Fruit fly (Drosophila melanogaster) whole organism, embryonic: Measurements from ENCODE around the gene Pax.
A peak's percentile ranks its signal among the peaks of the same experiment; 100 is the strongest.

Source experiments
- Ada2b ChIP-seq: fragments of 200-800 bp; sonication (Bioruptor generic); IDR thresholded peaks from 2 replicates; pipeline ENCODE4 v1.3.6; 2022; ENCODE audit warnings: missing biosample characterization, missing genetic modification characterization
- Atf6 ChIP-seq: fragments of 200-800 bp; sonication (Bioruptor generic); IDR thresholded peaks from 2 replicates; pipeline ENCODE4 v1.3.6; 2022; ENCODE audit warnings: missing biosample characterization, missing genetic modification characterization
- Blimp-1 ChIP-seq: fragments of 200-800 bp; sonication (Bioruptor generic); optimal IDR thresholded peaks from 3 replicates; lab custom pipeline; 2018; ENCODE audit warnings: missing biosample characterization, missing genetic modification characterization, mild to moderate bottlenecking, moderate library complexity, missing genetic modification reagents
- CG11695 ChIP-seq: fragments of 200-800 bp; sonication (Bioruptor generic); IDR thresholded peaks from 3 replicates; pipeline ENCODE4 v1.3.6; 2022; ENCODE audit warnings: missing biosample characterization, missing genetic modification characterization
- CG11696 ChIP-seq: fragments of 200-800 bp; sonication (Bioruptor generic); IDR thresholded peaks from 2 replicates; pipeline ENCODE4 v1.3.6; 2022; ENCODE audit warnings: missing biosample characterization, missing genetic modification characterization
- CG12659 ChIP-seq: fragments of 200-800 bp; sonication (Bioruptor generic); optimal IDR thresholded peaks from 3 replicates; lab custom pipeline; 2017; ENCODE audit warnings: mild to moderate bottlenecking, missing biosample characterization, missing genetic modification reagents, missing genetic modification characterization
- CG14014 ChIP-seq: fragments of 200-800 bp; sonication (Bioruptor generic); IDR thresholded peaks from 2 replicates; pipeline ENCODE4 v1.3.6; 2022; ENCODE audit warnings: missing biosample characterization, missing genetic modification characterization
- CG14667 ChIP-seq: fragments of 200-800 bp; sonication (Bioruptor generic); IDR thresholded peaks from 2 replicates; pipeline ENCODE4 v1.3.6; 2022; ENCODE audit warnings: missing biosample characterization, missing genetic modification characterization
- CG15269 ChIP-seq: fragments of 200-800 bp; sonication (Bioruptor generic); optimal IDR thresholded peaks from 2 replicates; lab custom pipeline; 2018; ENCODE audit warnings: missing biosample characterization, mild to moderate bottlenecking, missing genetic modification characterization, moderate library complexity
- CG17359 ChIP-seq: fragments of 200-800 bp; sonication (Bioruptor generic); optimal IDR thresholded peaks from 3 replicates; lab custom pipeline; 2018; ENCODE audit warnings: missing biosample characterization, mild to moderate bottlenecking, missing genetic modification characterization, moderate library complexity
- CG2129 ChIP-seq: fragments of 200-800 bp; sonication (Bioruptor generic); IDR thresholded peaks from 2 replicates; pipeline ENCODE4 v1.3.6; 2022; ENCODE audit warnings: missing biosample characterization, missing genetic modification characterization; ENCODE audit not compliant: partially characterized antibody
- CG31365 ChIP-seq: fragments of 200-800 bp; sonication (Bioruptor generic); optimal IDR thresholded peaks from 2 replicates; lab custom pipeline; 2018; ENCODE audit warnings: missing biosample characterization, mild to moderate bottlenecking, missing genetic modification characterization
- CG31441 ChIP-seq: fragments of 200-800 bp; sonication (Bioruptor generic); IDR thresholded peaks from 2 replicates; pipeline ENCODE4 v1.3.6; 2022; ENCODE audit warnings: missing biosample characterization, missing genetic modification characterization
- CG33213 ChIP-seq: fragments of 200-800 bp; sonication (Bioruptor generic); optimal IDR thresholded peaks from 3 replicates; lab custom pipeline; 2016; ENCODE audit warnings: missing biosample characterization, missing genetic modification characterization
- CG3726 ChIP-seq: fragments of 200-800 bp; sonication (Bioruptor generic); IDR thresholded peaks from 3 replicates; pipeline ENCODE4, ENCODE4 v1.3.6; 2022; ENCODE audit warnings: missing biosample characterization, missing genetic modification characterization
- CG4404 ChIP-seq: fragments of 200-800 bp; sonication (Bioruptor generic); IDR thresholded peaks from 2 replicates; pipeline ENCODE4 v1.3.6; 2022; ENCODE audit warnings: missing biosample characterization, missing genetic modification characterization
- CG6654 ChIP-seq: fragments of 200-800 bp; sonication (Bioruptor generic); optimal IDR thresholded peaks from 2 replicates; lab custom pipeline; 2017; ENCODE audit warnings: missing biosample characterization, mild to moderate bottlenecking, missing genetic modification characterization
- CG7839 ChIP-seq: fragments of 200-800 bp; sonication (Bioruptor generic); optimal IDR thresholded peaks from 3 replicates; lab custom pipeline; 2018; ENCODE audit warnings: missing biosample characterization, mild to moderate bottlenecking, missing genetic modification characterization, moderate library complexity
- CG7928 ChIP-seq: fragments of 200-800 bp; sonication (Bioruptor generic); optimal IDR thresholded peaks from 2 replicates; lab custom pipeline; 2017; ENCODE audit warnings: missing biosample characterization, mild to moderate bottlenecking, missing genetic modification characterization
- CG8290 ChIP-seq, 3 experiments: fragments of 200-800 bp; sonication (Bioruptor generic); optimal IDR thresholded peaks; 2 replicates each; lab custom pipeline; 2016 to 2019; ENCODE audit warnings: missing biosample characterization in 3 of 3, missing genetic modification characterization in 3 of 3, mild to moderate bottlenecking in 2 of 3, moderate library complexity in 1 of 3
- CG8388 ChIP-seq: fragments of 200-800 bp; sonication (Bioruptor generic); optimal IDR thresholded peaks from 2 replicates; lab custom pipeline; 2019; ENCODE audit warnings: missing biosample characterization, mild to moderate bottlenecking, missing genetic modification characterization, moderate library complexity
- D ChIP-seq, 2 experiments: fragments of 200-800 bp in 1 of 2; fragments of >200 bp in 1 of 2; sonication (Bioruptor generic) in 1 of 2; optimal IDR thresholded peaks; 2 replicates in 1 of 2; 3 replicates in 1 of 2; lab custom pipeline; 2017; ENCODE audit warnings: mild to moderate bottlenecking in 1 of 2, missing biosample characterization in 1 of 2, missing genetic modification characterization in 1 of 2, missing genetic modification reagents in 1 of 2
- Dfd ChIP-seq, 2 experiments: fragments of >200 bp; optimal IDR thresholded peaks; 2 replicates each; lab custom pipeline; 2017; ENCODE audit warnings: missing biosample characterization in 2 of 2, missing genetic modification characterization in 2 of 2
- E2f1 ChIP-seq: fragments of 200-800 bp; sonication (Bioruptor generic); IDR thresholded peaks from 2 replicates; pipeline ENCODE4 v1.3.6; 2022; ENCODE audit warnings: missing biosample characterization, missing genetic modification characterization
- E2f2 ChIP-seq: fragments of 200-800 bp; sonication (Bioruptor generic); IDR thresholded peaks from 2 replicates; pipeline ENCODE4 v1.3.6; 2022; ENCODE audit warnings: missing biosample characterization, missing genetic modification characterization
- Hr78 ChIP-seq, 2 experiments: fragments of 200-800 bp in 1 of 2; fragments of >200 bp in 1 of 2; sonication (Bioruptor generic) in 1 of 2; optimal IDR thresholded peaks; 2 replicates each; lab custom pipeline; 2017 to 2019; ENCODE audit warnings: missing biosample characterization in 2 of 2, missing genetic modification characterization in 2 of 2, mild to moderate bottlenecking in 1 of 2, moderate library complexity in 1 of 2
- Lpt ChIP-seq: fragments of >200 bp; optimal IDR thresholded peaks from 2 replicates; lab custom pipeline; 2018; ENCODE audit warnings: missing biosample characterization, missing genetic modification characterization
- Meics ChIP-seq: fragments of 200-800 bp; sonication (Bioruptor generic); optimal IDR thresholded peaks from 2 replicates; lab custom pipeline; 2017; ENCODE audit warnings: missing biosample characterization, mild to moderate bottlenecking, missing genetic modification characterization
- Ptx1 ChIP-seq: fragments of 200-800 bp; sonication (Bioruptor generic); IDR thresholded peaks from 2 replicates; pipeline ENCODE4 v1.3.6; 2022; ENCODE audit warnings: missing biosample characterization, missing genetic modification characterization
- ato ChIP-seq: fragments of 200-800 bp; sonication (Bioruptor generic); IDR thresholded peaks from 2 replicates; pipeline ENCODE4 v1.3.6; 2022; ENCODE audit warnings: missing biosample characterization, missing genetic modification characterization; ENCODE audit not compliant: partially characterized antibody
- bbx ChIP-seq: fragments of 200-800 bp; sonication (Bioruptor generic); IDR thresholded peaks from 2 replicates; pipeline ENCODE4 v1.3.6; 2022; ENCODE audit warnings: missing biosample characterization, missing genetic modification characterization; ENCODE audit not compliant: partially characterized antibody
- cato ChIP-seq: fragments of 200-800 bp; sonication (Bioruptor generic); optimal IDR thresholded peaks from 2 replicates; lab custom pipeline; 2016; ENCODE audit warnings: missing biosample characterization, missing genetic modification characterization, borderline replicate concordance
- cg ChIP-seq: fragments of 200-800 bp; sonication (Bioruptor generic); optimal IDR thresholded peaks from 3 replicates; lab custom pipeline; 2019; ENCODE audit warnings: missing biosample characterization, mild to moderate bottlenecking, missing genetic modification characterization, moderate library complexity
- cwo ChIP-seq: fragments of 200-800 bp; sonication (Bioruptor generic); optimal IDR thresholded peaks from 3 replicates; lab custom pipeline; 2017; ENCODE audit warnings: missing biosample characterization, missing genetic modification characterization, mild to moderate bottlenecking, moderate library complexity, missing genetic modification reagents
- gcm2 ChIP-seq: fragments of 200-800 bp; sonication (Bioruptor generic); optimal IDR thresholded peaks from 2 replicates; lab custom pipeline; 2016; ENCODE audit warnings: missing biosample characterization, missing genetic modification characterization
- hbn ChIP-seq: fragments of 200-800 bp; sonication (Bioruptor generic); IDR thresholded peaks from 2 replicates; pipeline ENCODE4 v1.3.6; 2022; ENCODE audit warnings: missing biosample characterization, missing genetic modification characterization; ENCODE audit not compliant: partially characterized antibody
- jing ChIP-seq: fragments of 200-800 bp; sonication (Bioruptor generic); optimal IDR thresholded peaks from 2 replicates; lab custom pipeline; 2018; ENCODE audit warnings: missing biosample characterization, mild to moderate bottlenecking, missing genetic modification characterization
- maf-S ChIP-seq: fragments of 200-800 bp; sonication (Bioruptor generic); optimal IDR thresholded peaks from 2 replicates; lab custom pipeline; 2016; ENCODE audit warnings: missing biosample characterization, missing genetic modification characterization
- odd ChIP-seq: fragments of 200-800 bp; sonication (Bioruptor generic); optimal IDR thresholded peaks from 2 replicates; lab custom pipeline; 2017; ENCODE audit warnings: missing biosample characterization, mild to moderate bottlenecking, missing genetic modification characterization
- peb ChIP-seq: fragments of 200-800 bp; sonication (Bioruptor generic); IDR thresholded peaks from 2 replicates; pipeline ENCODE4 v1.3.6; 2022; ENCODE audit warnings: missing biosample characterization, missing genetic modification characterization
- prd ChIP-seq, 3 experiments: fragments of >200 bp in 2 of 3; fragments of 200-800 bp in 1 of 3; sonication (Bioruptor generic) in 1 of 3; optimal IDR thresholded peaks in 2 of 3; IDR thresholded peaks in 1 of 3; 2 replicates in 2 of 3; 3 replicates in 1 of 3; pipeline versions ENCODE4 v1.3.6 to Lab custom; 2017 to 2022; ENCODE audit warnings: missing biosample characterization in 1 of 3, missing genetic modification characterization in 1 of 3
- run ChIP-seq: fragments of 200-800 bp; sonication (Bioruptor generic); optimal IDR thresholded peaks from 3 replicates; lab custom pipeline; 2018; ENCODE audit warnings: missing biosample characterization, mild to moderate bottlenecking, missing genetic modification characterization
- sens-2 ChIP-seq: fragments of 200-800 bp; sonication (Bioruptor generic); IDR thresholded peaks from 2 replicates; pipeline ENCODE4 v1.3.6; 2022; ENCODE audit warnings: missing biosample characterization, missing genetic modification characterization
- sima ChIP-seq: fragments of 200-800 bp; sonication (Bioruptor generic); optimal IDR thresholded peaks from 2 replicates; lab custom pipeline; 2016; ENCODE audit warnings: missing biosample characterization, missing genetic modification characterization
- sisA ChIP-seq: fragments of 200-800 bp; sonication (Bioruptor generic); IDR thresholded peaks from 2 replicates; pipeline ENCODE4 v1.3.6; 2022; ENCODE audit warnings: missing biosample characterization, missing genetic modification characterization
- tio ChIP-seq: fragments of 200-800 bp; sonication (Bioruptor generic); optimal IDR thresholded peaks from 2 replicates; lab custom pipeline; 2017; ENCODE audit warnings: missing biosample characterization, missing genetic modification characterization, inconsistent platforms
- ttk ChIP-seq: fragments of 200-800 bp; sonication (Bioruptor generic); IDR thresholded peaks from 2 replicates; pipeline ENCODE4 v2.1.2; 2022; ENCODE audit warnings: missing biosample characterization, missing genetic modification characterization
- unpg ChIP-seq: fragments of 200-800 bp; sonication (Bioruptor generic); optimal IDR thresholded peaks from 3 replicates; lab custom pipeline; 2018; ENCODE audit warnings: missing biosample characterization, mild to moderate bottlenecking, missing genetic modification characterization, moderate library complexity
- z ChIP-seq: fragments of 200-800 bp; sonication (Bioruptor generic); IDR thresholded peaks from 3 replicates; pipeline ENCODE4 v1.3.6; 2022; ENCODE audit warnings: missing biosample characterization, missing genetic modification characterization

Pax gene

DNA sequence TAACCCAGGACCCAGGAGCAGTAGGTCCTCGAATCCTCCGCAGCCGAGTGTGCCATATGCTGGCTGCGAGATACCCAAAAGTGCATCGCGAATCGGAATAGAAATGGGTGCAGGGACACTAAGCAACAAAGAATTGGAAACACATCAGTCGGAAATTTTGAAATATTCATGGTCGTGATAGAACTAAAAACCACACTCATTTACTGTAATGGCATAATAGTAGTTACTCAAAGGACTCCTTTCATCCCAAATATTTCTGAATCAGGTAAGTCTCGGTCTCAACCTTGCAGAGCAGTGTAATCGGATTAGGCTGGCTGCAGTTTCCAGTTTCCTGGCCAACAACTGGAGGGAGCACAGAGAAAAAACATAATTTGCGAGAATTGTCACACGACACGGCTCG is 50.3 kb downstream of the Pax start (continued):
- TF ChIP-seq CG15269 (no peak), tio (GFP tag; lab: Kevin White, UChicago) (no peak), unpg (GFP tag; lab: Kevin White, UChicago) (peak; percentile 46), odd (GFP tag; lab: Kevin White, UChicago) (no peak), bbx (GFP tag; lab: Robert Waterston, UW) (no peak), Lpt (GFP tag; lab: Kevin White, UChicago) (no peak), Blimp-1 (GFP tag; lab: Kevin White, UChicago) (peak; percentile 56), ttk (GFP tag; lab: Robert Waterston, UW) (0 out of 2 replicates have a peak, but pooled peaks have one; percentile 35), CG14667 (GFP tag; lab: Robert Waterston, UW) (no peak), maf-S (no peak), CG33213 (GFP tag; lab: Kevin White, UChicago) (no peak), run (tag; lab: Kevin White, UChicago) (no peak), CG4404 (peak; percentile 42; the same call in 1 of the 2 replicates), CG6654 (GFP tag; lab: Kevin White, UChicago) (no peak), E2f1 (no peak; the same call in 1 of the 2 replicates), Hr78 (GFP tag; optimal IDR thresholded peaks at IDR 0.05; lab: Kevin White, UChicago) (no peak), Ada2b (GFP tag; lab: Robert Waterston, UW) (no peak), CG14014 (no peak), CG8290 (GFP tag; optimal IDR thresholded peaks at IDR 0.05; lab: Kevin White, UChicago) (no peak), CG8290 (tag; optimal IDR thresholded peaks at IDR 0.05; lab: Kevin White, UChicago) (peak in 1 of 2 experiments; percentile 2), jing (GFP tag; lab: Kevin White, UChicago) (no peak), CG31365 (tag; lab: Kevin White, UChicago) (no peak), CG11696 (GFP tag; lab: Robert Waterston, UW) (no peak), CG17359 (tag; lab: Kevin White, UChicago) (peak; percentile 20), CG11695 (no peak), CG3726 (0 out of 3 replicates have a peak, but pooled peaks have one; percentile 23), CG7928 (no peak), Dfd (GFP tag; optimal IDR thresholded peaks at IDR 0.05; lab: Kevin White, UChicago) (no peak), CG8388 (GFP tag; lab: Kevin White, UChicago) (peak; percentile 62), cwo (no peak), Atf6 (GFP tag; lab: Robert Waterston, UW) (no peak), peb (no peak), D (optimal IDR thresholded peaks at IDR 0.05; lab: Kevin White, UChicago) (no peak), D (GFP tag; optimal IDR thresholded peaks at IDR 0.05; lab: Kevin White, UChicago) (peak; percentile 52), E2f2 (GFP tag; lab: Robert Waterston, UW) (peak; percentile 20; the same call in 1 of the 2 replicates), hbn (GFP tag; lab: Robert Waterston, UW) (no peak), CG31441 (GFP tag; lab: Robert Waterston, UW) (peak; percentile 50; the same call in 1 of the 2 replicates), gcm2 (GFP tag; lab: Kevin White, UChicago) (no peak), cato (GFP tag; lab: Kevin White, UChicago) (no peak), sisA (GFP tag; lab: Robert Waterston, UW) (no peak; the same call in 1 of the 2 replicates), Ptx1 (GFP tag; lab: Robert Waterston, UW) (peak; percentile 27; the same call in 1 of the 2 replicates), CG12659 (GFP tag; lab: Kevin White, UChicago) (no peak), ato (GFP tag; lab: Robert Waterston, UW) (no peak), z (no peak), CG2129 (GFP tag; lab: Robert Waterston, UW) (no peak), sens-2 (GFP tag; lab: Robert Waterston, UW) (no peak), Meics (GFP tag; lab: Kevin White, UChicago) (no peak), sima (GFP tag; lab: Kevin White, UChicago) (no peak), prd (optimal IDR thresholded peaks at IDR 0.05; lab: Kevin White, UChicago) (no peak), prd (GFP tag; IDR thresholded peaks at IDR 0.05; lab: Robert Waterston, UW) (peak; percentile 70), cg (no peak), CG7839 (peak; percentile 29)
